Worm (Caenorhabditis elegans) whole organism, L2 larva: Measurements from ENCODE around the gene F47B8.8.

Experiments used
- C34F6.9 ChIP-seq: fragments of 150-350 bp; optimal IDR thresholded peaks from 2 replicates; lab custom pipeline; 2014; ENCODE audit warnings: missing biosample characterization, missing genetic modification characterization
- F13H6.1 ChIP-seq: sonication (generic microtip); optimal IDR thresholded peaks from 2 replicates; lab custom pipeline; 2016; ENCODE audit warnings: missing genetic modification characterization, missing compliant biosample characterization
- R02D3.7 ChIP-seq: fragments of 150-350 bp; optimal IDR thresholded peaks from 2 replicates; lab custom pipeline; 2014; ENCODE audit warnings: missing biosample characterization, missing genetic modification characterization
- Y55F3AM.14 ChIP-seq: fragments of 200-800 bp; sonication (Bioruptor generic); optimal IDR thresholded peaks from 2 replicates; lab custom pipeline; 2018; ENCODE audit warnings: mild to moderate bottlenecking, missing genetic modification characterization, missing compliant biosample characterization
- ZK546.5 ChIP-seq: sonication (generic microtip); optimal IDR thresholded peaks from 2 replicates; lab custom pipeline; 2017; ENCODE audit warnings: missing biosample characterization, missing genetic modification characterization
- alr-1 ChIP-seq: fragments of 150-350 bp; optimal IDR thresholded peaks from 2 replicates; lab custom pipeline; 2014; ENCODE audit warnings: missing biosample characterization, missing genetic modification characterization
- aly-2 ChIP-seq: fragments of 150-350 bp; optimal IDR thresholded peaks from 2 replicates; lab custom pipeline; 2014; ENCODE audit warnings: missing biosample characterization, missing genetic modification characterization
- ama-1 ChIP-seq: fragments of 150-350 bp; optimal IDR thresholded peaks from 2 replicates; lab custom pipeline; 2018; ENCODE audit warnings: inconsistent platforms
- blmp-1 ChIP-seq: sonication (generic microtip); optimal IDR thresholded peaks from 2 replicates; lab custom pipeline; 2017; ENCODE audit warnings: missing genetic modification characterization, mild to moderate bottlenecking, missing compliant biosample characterization, antibody characterized with exemption, moderate library complexity; ENCODE audit not compliant: insufficient read depth
- ceh-16 ChIP-seq: fragments of 150-350 bp; optimal IDR thresholded peaks from 2 replicates; lab custom pipeline; 2014; ENCODE audit warnings: missing biosample characterization, missing genetic modification characterization
- ceh-82 ChIP-seq: fragments of 150-350 bp; optimal IDR thresholded peaks from 2 replicates; lab custom pipeline; 2014; ENCODE audit warnings: missing biosample characterization, missing genetic modification characterization
- crh-2 ChIP-seq: sonication (generic microtip); optimal IDR thresholded peaks from 2 replicates; lab custom pipeline; 2017; ENCODE audit warnings: missing biosample characterization, missing genetic modification characterization
- dmd-4 ChIP-seq: sonication (generic microtip); optimal IDR thresholded peaks from 2 replicates; lab custom pipeline; 2017; ENCODE audit warnings: missing biosample characterization, missing genetic modification characterization
- egl-27 ChIP-seq: sonication (generic microtip); optimal IDR thresholded peaks from 3 replicates; lab custom pipeline; 2017; ENCODE audit warnings: missing biosample characterization, missing genetic modification reagents, missing genetic modification characterization
- elt-1 ChIP-seq: fragments of 150-350 bp; optimal IDR thresholded peaks from 2 replicates; lab custom pipeline; 2014; ENCODE audit warnings: missing biosample characterization, missing genetic modification characterization
- elt-3 ChIP-seq: sonication (generic microtip); optimal IDR thresholded peaks from 2 replicates; lab custom pipeline; 2017; ENCODE audit warnings: missing biosample characterization, missing genetic modification characterization
- fos-1 ChIP-seq: fragments of 150-350 bp; optimal IDR thresholded peaks from 2 replicates; lab custom pipeline; 2014; ENCODE audit warnings: missing biosample characterization, missing genetic modification characterization
- gmeb-1 ChIP-seq: fragments of 150-350 bp; optimal IDR thresholded peaks from 2 replicates; lab custom pipeline; 2014; ENCODE audit warnings: missing biosample characterization, missing genetic modification characterization
- lin-11 ChIP-seq: fragments of 150-350 bp; sonication (generic microtip); optimal IDR thresholded peaks from 2 replicates; lab custom pipeline; 2014; ENCODE audit warnings: missing biosample characterization, missing genetic modification characterization, inconsistent platforms, mixed read lengths
- lin-13 ChIP-seq: fragments of 150-350 bp; optimal IDR thresholded peaks from 2 replicates; lab custom pipeline; 2014; ENCODE audit warnings: missing biosample characterization, missing genetic modification reagents, missing genetic modification characterization
- lin-39 ChIP-seq: fragments of 150-350 bp; optimal IDR thresholded peaks from 2 replicates; lab custom pipeline; 2014; ENCODE audit warnings: missing biosample characterization, missing genetic modification reagents, missing genetic modification characterization
- lsy-2 ChIP-seq, 2 experiments: fragments of 150-350 bp in 1 of 2; sonication (generic microtip) in 1 of 2; optimal IDR thresholded peaks; 2 replicates each; lab custom pipeline; 2014 to 2017; ENCODE audit warnings: missing biosample characterization in 2 of 2, missing genetic modification characterization in 2 of 2
- mab-5 ChIP-seq: fragments of 150-350 bp; optimal IDR thresholded peaks from 2 replicates; lab custom pipeline; 2014; ENCODE audit warnings: missing biosample characterization, missing genetic modification characterization
- mbf-1 ChIP-seq: sonication (generic microtip); optimal IDR thresholded peaks from 2 replicates; lab custom pipeline; 2017; ENCODE audit warnings: missing biosample characterization, missing genetic modification characterization
- mdl-1 ChIP-seq, 2 experiments: fragments of 150-350 bp in 1 of 2; sonication (generic microtip) in 1 of 2; optimal IDR thresholded peaks; 2 replicates each; lab custom pipeline; 2017; ENCODE audit warnings: missing biosample characterization in 2 of 2, missing genetic modification characterization in 2 of 2
- nhr-10 ChIP-seq: sonication (generic microtip); optimal IDR thresholded peaks from 2 replicates; lab custom pipeline; 2017; ENCODE audit warnings: missing biosample characterization, missing genetic modification characterization
- nhr-11 ChIP-seq: fragments of 150-350 bp; optimal IDR thresholded peaks from 2 replicates; lab custom pipeline; 2014; ENCODE audit warnings: missing biosample characterization, missing genetic modification characterization
- nhr-12 ChIP-seq: fragments of 150-350 bp; optimal IDR thresholded peaks from 2 replicates; lab custom pipeline; 2014; ENCODE audit warnings: missing biosample characterization, missing genetic modification characterization
- nhr-129 ChIP-seq: fragments of 150-350 bp; optimal IDR thresholded peaks from 2 replicates; lab custom pipeline; 2014; ENCODE audit warnings: missing biosample characterization, missing genetic modification characterization
- nhr-21 ChIP-seq: fragments of 150-350 bp; optimal IDR thresholded peaks from 2 replicates; lab custom pipeline; 2014; ENCODE audit warnings: missing biosample characterization, missing genetic modification characterization
- nhr-23 ChIP-seq: fragments of 150-350 bp; optimal IDR thresholded peaks from 2 replicates; lab custom pipeline; 2014; ENCODE audit warnings: missing biosample characterization, missing genetic modification reagents, missing genetic modification characterization
- nhr-237 ChIP-seq: fragments of 150-350 bp; optimal IDR thresholded peaks from 2 replicates; lab custom pipeline; 2014; ENCODE audit warnings: missing biosample characterization, missing genetic modification characterization
- nhr-25 ChIP-seq: fragments of 150-350 bp; sonication (generic microtip); optimal IDR thresholded peaks from 3 replicates; lab custom pipeline; 2014; ENCODE audit warnings: missing biosample characterization, missing genetic modification characterization
- nhr-6 ChIP-seq: fragments of 150-350 bp; optimal IDR thresholded peaks from 2 replicates; lab custom pipeline; 2014; ENCODE audit warnings: missing biosample characterization, missing genetic modification characterization
- nhr-77 ChIP-seq: fragments of 150-350 bp; optimal IDR thresholded peaks from 2 replicates; lab custom pipeline; 2014; ENCODE audit warnings: missing biosample characterization, missing genetic modification characterization
- peb-1 ChIP-seq: fragments of 150-350 bp; optimal IDR thresholded peaks from 2 replicates; lab custom pipeline; 2014; ENCODE audit warnings: missing biosample characterization, missing genetic modification characterization
- sem-4 ChIP-seq: fragments of 150-350 bp; optimal IDR thresholded peaks from 2 replicates; lab custom pipeline; 2014; ENCODE audit warnings: missing biosample characterization, missing genetic modification reagents, missing genetic modification characterization
- skn-1 ChIP-seq: sonication (generic microtip); optimal IDR thresholded peaks from 2 replicates; lab custom pipeline; 2017; ENCODE audit warnings: missing biosample characterization, missing genetic modification characterization
- sma-3 ChIP-seq: sonication (generic microtip); optimal IDR thresholded peaks from 2 replicates; lab custom pipeline; 2016; ENCODE audit warnings: missing genetic modification reagents, missing genetic modification characterization, missing compliant biosample characterization
- sma-9 ChIP-seq, 2 experiments: fragments of 150-350 bp in 1 of 2; sonication (generic microtip) in 1 of 2; optimal IDR thresholded peaks; 2 replicates each; lab custom pipeline; 2014 to 2016; ENCODE audit warnings: missing genetic modification characterization in 2 of 2, mild to moderate bottlenecking in 1 of 2, missing biosample characterization in 1 of 2, missing compliant biosample characterization in 1 of 2, missing genetic modification reagents in 1 of 2, moderate library complexity in 1 of 2
- snpc-4 ChIP-seq: fragments of 150-350 bp; optimal IDR thresholded peaks from 2 replicates; lab custom pipeline; 2014; ENCODE audit warnings: missing biosample characterization, missing genetic modification characterization
- unc-39 ChIP-seq: fragments of 150-350 bp; optimal IDR thresholded peaks from 2 replicates; lab custom pipeline; 2014; ENCODE audit warnings: missing biosample characterization, missing genetic modification characterization
- unc-55 ChIP-seq: fragments of 150-350 bp; sonication (generic microtip); optimal IDR thresholded peaks from 3 replicates; lab custom pipeline; 2014; ENCODE audit warnings: missing biosample characterization, missing genetic modification reagents, missing genetic modification characterization
- unc-62 ChIP-seq: fragments of 150-350 bp; optimal IDR thresholded peaks from 2 replicates; lab custom pipeline; 2014; ENCODE audit warnings: missing biosample characterization, missing genetic modification reagents, missing genetic modification characterization
- zag-1 ChIP-seq: fragments of 150-350 bp; optimal IDR thresholded peaks from 2 replicates; lab custom pipeline; 2014; ENCODE audit warnings: missing biosample characterization, missing genetic modification characterization
- ztf-1 ChIP-seq: fragments of 200-800 bp; sonication (Bioruptor generic); conservative IDR thresholded peaks from 2 replicates; pipeline ENCODE4 v1.3.6; 2022; ENCODE audit warnings: missing genetic modification characterization, missing compliant biosample characterization
- ztf-11 ChIP-seq: sonication (generic microtip); optimal IDR thresholded peaks from 2 replicates; lab custom pipeline; 2017; ENCODE audit warnings: missing biosample characterization, missing genetic modification characterization
- ztf-4 ChIP-seq: fragments of 150-350 bp; optimal IDR thresholded peaks from 2 replicates; lab custom pipeline; 2014; ENCODE audit warnings: missing biosample characterization, missing genetic modification characterization

F47B8.8 gene

ce11 chrV:14347234-14347826, 15.8 kb downstream of the F47B8.8 start, which contains the start of gene cept-2:
TSS of gene cept-2 (plus strand) at chrV:14347766.
- no peak for TF ChIP-seq elt-1 (tag; lab: Kevin White, UChicago)
- TF ChIP-seq crh-2 = peak; percentile 94
- TF ChIP-seq F13H6.1 (tag; lab: Kevin White, UChicago) = peak; percentile 93
- TF ChIP-seq sma-9 (GFP tag; optimal IDR thresholded peaks at IDR 0.05; lab: Kevin White, UChicago) = peak; percentile 94
- TF ChIP-seq sma-9 (tag; optimal IDR thresholded peaks at IDR 0.05; lab: Kevin White, UChicago) = no peak
- peak; percentile 94 for TF ChIP-seq lin-13 (GFP tag; lab: Kevin White, UChicago)
- TF ChIP-seq ceh-82 (tag; lab: Kevin White, UChicago) = peak; percentile 75
- TF ChIP-seq lin-39 (tag; lab: Kevin White, UChicago) = no peak
- no peak for TF ChIP-seq nhr-12 (tag; lab: Kevin White, UChicago)
- peak in 1 of 2 experiments; percentile 46 for TF ChIP-seq mdl-1 (tag; optimal IDR thresholded peaks at IDR 0.05; lab: Kevin White, UChicago)
- no peak for TF ChIP-seq nhr-25
- TF ChIP-seq lsy-2 (tag; optimal IDR thresholded peaks at IDR 0.05; lab: Kevin White, UChicago) = peak; percentile 80 to 96
- peak; percentile 86 for TF ChIP-seq skn-1 (tag; lab: Kevin White, UChicago)
- TF ChIP-seq sem-4 = peak; percentile 95
- peak; percentile 12 for TF ChIP-seq Y55F3AM.14 (GFP tag; lab: Kevin White, UChicago)
- TF ChIP-seq fos-1 (tag; lab: Kevin White, UChicago) = peak; percentile 76
- TF ChIP-seq C34F6.9 (tag; lab: Kevin White, UChicago) = peak; percentile 97
- no peak for TF ChIP-seq ztf-11 (tag; lab: Kevin White, UChicago)
- TF ChIP-seq nhr-77 = peak; percentile 66
- peak; percentile 72 for TF ChIP-seq egl-27
- TF ChIP-seq unc-62 (GFP tag; lab: Kevin White, UChicago) = no peak
- TF ChIP-seq nhr-6 (tag; lab: Kevin White, UChicago) = no peak
- no peak for TF ChIP-seq nhr-237 (tag; lab: Kevin White, UChicago)
- no peak for TF ChIP-seq nhr-10
- peak; percentile 87 for TF ChIP-seq snpc-4 (tag; lab: Kevin White, UChicago)
- no peak for TF ChIP-seq unc-39 (tag; lab: Kevin White, UChicago)
- peak; percentile 96 for TF ChIP-seq lin-11 (tag; lab: Kevin White, UChicago)
- TF ChIP-seq nhr-23 = no peak
- no peak for TF ChIP-seq nhr-11 (tag; lab: Kevin White, UChicago)
- peak; percentile 29 for TF ChIP-seq ZK546.5 (tag; lab: Kevin White, UChicago)
- TF ChIP-seq R02D3.7 (tag; lab: Kevin White, UChicago) = peak; percentile 30
- TF ChIP-seq peb-1 (tag; lab: Kevin White, UChicago) = no peak
- peak; percentile 43 for TF ChIP-seq dmd-4
- no peak for TF ChIP-seq ztf-1
- no peak for TF ChIP-seq aly-2 (tag; lab: Kevin White, UChicago)
- no peak for TF ChIP-seq mbf-1 (tag; lab: Kevin White, UChicago)
- TF ChIP-seq elt-3 (tag; lab: Kevin White, UChicago) = no peak
- peak; percentile 95 for TF ChIP-seq nhr-129 (tag; lab: Kevin White, UChicago)
- peak; percentile 91 for TF ChIP-seq nhr-21 (tag; lab: Kevin White, UChicago)
- TF ChIP-seq unc-55 (GFP tag; lab: Kevin White, UChicago) = peak; percentile 100
- peak; percentile 95 for TF ChIP-seq sma-3
- peak; percentile 88 for TF ChIP-seq mab-5 (tag; lab: Kevin White, UChicago)
- TF ChIP-seq alr-1 (tag; lab: Kevin White, UChicago) = no peak
- TF ChIP-seq ztf-4 (tag; lab: Kevin White, UChicago) = peak; percentile 85
- TF ChIP-seq zag-1 (tag; lab: Kevin White, UChicago) = peak; percentile 56
- peak; percentile 88 for TF ChIP-seq gmeb-1 (tag; lab: Kevin White, UChicago)
- peak; percentile 53 for TF ChIP-seq ama-1
- TF ChIP-seq ceh-16 (tag; lab: Kevin White, UChicago) = peak; percentile 64
- TF ChIP-seq blmp-1 (tag; lab: Kevin White, UChicago) = peak; percentile 87
